Worm (Caenorhabditis elegans) whole organism, late embryonic: Measurements from ENCODE around the gene F23F1.5.

Experiments
- C08G9.2 ChIP-seq: sonication (generic microtip); optimal IDR thresholded peaks from 2 replicates; lab custom pipeline; 2016; ENCODE audit warnings: mild to moderate bottlenecking, missing genetic modification characterization, moderate library complexity, missing compliant biosample characterization
- C38D4.7 ChIP-seq: fragments of 200-800 bp; sonication (Bioruptor generic); optimal IDR thresholded peaks from 2 replicates; lab custom pipeline; 2018; ENCODE audit warnings: mild to moderate bottlenecking, missing genetic modification characterization, moderate library complexity, missing compliant biosample characterization
- K09A11.1 ChIP-seq: sonication (generic microtip); optimal IDR thresholded peaks from 2 replicates; lab custom pipeline; 2017; ENCODE audit warnings: antibody characterized with exemption, mild to moderate bottlenecking, missing genetic modification characterization, missing compliant biosample characterization; ENCODE audit not compliant: insufficient read depth
- ceh-18 ChIP-seq: sonication (generic microtip); optimal IDR thresholded peaks from 2 replicates; lab custom pipeline; 2016; ENCODE audit warnings: missing genetic modification characterization, missing compliant biosample characterization
- ceh-19 ChIP-seq: fragments of 200-800 bp; sonication (Bioruptor generic); optimal IDR thresholded peaks from 2 replicates; lab custom pipeline; 2018; ENCODE audit warnings: mild to moderate bottlenecking, missing genetic modification characterization, missing compliant biosample characterization
- ceh-2 ChIP-seq: sonication (generic microtip); optimal IDR thresholded peaks from 2 replicates; lab custom pipeline; 2016; ENCODE audit warnings: missing genotype, missing genetic modification characterization, missing compliant biosample characterization
- ceh-22 ChIP-seq: sonication (generic microtip); optimal IDR thresholded peaks from 2 replicates; lab custom pipeline; 2017; ENCODE audit warnings: missing biosample characterization, missing genetic modification characterization
- ceh-30 ChIP-seq: fragments of 150-350 bp; optimal IDR thresholded peaks from 2 replicates; lab custom pipeline; 2014; ENCODE audit warnings: missing biosample characterization, missing genetic modification characterization
- ceh-31 ChIP-seq: sonication (generic microtip); optimal IDR thresholded peaks from 2 replicates; lab custom pipeline; 2016; ENCODE audit warnings: missing genetic modification characterization, missing compliant biosample characterization
- ceh-48 ChIP-seq: sonication (generic microtip); optimal IDR thresholded peaks from 2 replicates; lab custom pipeline; 2016; ENCODE audit warnings: missing genetic modification characterization, inconsistent platforms, missing compliant biosample characterization
- ceh-9 ChIP-seq: sonication (generic microtip); optimal IDR thresholded peaks from 2 replicates; lab custom pipeline; 2016; ENCODE audit warnings: mild to moderate bottlenecking, missing genetic modification characterization, inconsistent platforms, missing compliant biosample characterization
- che-1 ChIP-seq: sonication (generic microtip); optimal IDR thresholded peaks from 2 replicates; lab custom pipeline; 2016; ENCODE audit warnings: mild to moderate bottlenecking, missing genetic modification characterization, missing compliant biosample characterization
- dmd-4 ChIP-seq: sonication (generic microtip); optimal IDR thresholded peaks from 2 replicates; lab custom pipeline; 2016; ENCODE audit warnings: borderline replicate concordance, missing genetic modification characterization, missing compliant biosample characterization
- hlh-15 ChIP-seq: sonication (generic microtip); optimal IDR thresholded peaks from 2 replicates; lab custom pipeline; 2016; ENCODE audit warnings: missing genetic modification characterization, missing compliant biosample characterization
- madf-2 ChIP-seq: sonication (generic microtip); optimal IDR thresholded peaks from 2 replicates; lab custom pipeline; 2017; ENCODE audit warnings: missing genetic modification characterization, missing compliant biosample characterization
- mec-3 ChIP-seq: sonication (generic microtip); optimal IDR thresholded peaks from 2 replicates; lab custom pipeline; 2016; ENCODE audit warnings: borderline replicate concordance, missing genetic modification characterization, missing compliant biosample characterization
- nfya-1 ChIP-seq: sonication (generic microtip); optimal IDR thresholded peaks from 2 replicates; lab custom pipeline; 2017; ENCODE audit warnings: missing genetic modification characterization, mild to moderate bottlenecking, missing compliant biosample characterization, antibody characterized with exemption, moderate library complexity
- nhr-11 ChIP-seq: fragments of 150-350 bp; optimal IDR thresholded peaks from 2 replicates; lab custom pipeline; 2014; ENCODE audit warnings: missing biosample characterization, missing genetic modification characterization
- npax-4 ChIP-seq: sonication (generic microtip); optimal IDR thresholded peaks from 2 replicates; lab custom pipeline; 2016; ENCODE audit warnings: missing genetic modification characterization, missing compliant biosample characterization
- pag-3 ChIP-seq: sonication (generic microtip); optimal IDR thresholded peaks from 2 replicates; lab custom pipeline; 2016; ENCODE audit warnings: missing compliant biosample characterization, missing genetic modification characterization, borderline replicate concordance
- pat-9 ChIP-seq: fragments of 200-800 bp; sonication (Bioruptor generic); optimal IDR thresholded peaks from 2 replicates; lab custom pipeline; 2018; ENCODE audit warnings: mild to moderate bottlenecking, missing genetic modification characterization, moderate library complexity, missing compliant biosample characterization
- pax-1 ChIP-seq: fragments of 150-350 bp; optimal IDR thresholded peaks from 2 replicates; lab custom pipeline; 2014; ENCODE audit warnings: missing biosample characterization, missing genetic modification characterization
- pha-2 ChIP-seq: sonication (generic microtip); optimal IDR thresholded peaks from 2 replicates; lab custom pipeline; 2017; ENCODE audit warnings: mild to moderate bottlenecking, missing genetic modification characterization, missing compliant biosample characterization
- pros-1 ChIP-seq: fragments of 150-350 bp; optimal IDR thresholded peaks from 2 replicates; lab custom pipeline; 2014; ENCODE audit warnings: missing biosample characterization, missing genetic modification reagents, missing genetic modification characterization
- rnt-1 ChIP-seq: sonication (generic microtip); optimal IDR thresholded peaks from 2 replicates; lab custom pipeline; 2016; ENCODE audit warnings: missing genetic modification characterization, missing compliant biosample characterization
- syd-9 ChIP-seq: sonication (generic microtip); optimal IDR thresholded peaks from 2 replicates; lab custom pipeline; 2016; ENCODE audit warnings: mild to moderate bottlenecking, missing genetic modification characterization, moderate library complexity, missing compliant biosample characterization
- tbx-2 ChIP-seq: sonication (generic microtip); optimal IDR thresholded peaks from 2 replicates; lab custom pipeline; 2016; ENCODE audit warnings: missing genetic modification characterization, missing compliant biosample characterization
- tbx-7 ChIP-seq: sonication (generic microtip); optimal IDR thresholded peaks from 2 replicates; lab custom pipeline; 2016; ENCODE audit warnings: missing genotype, missing genetic modification characterization, missing compliant biosample characterization
- ttx-3 ChIP-seq: sonication (generic microtip); optimal IDR thresholded peaks from 2 replicates; lab custom pipeline; 2016; ENCODE audit warnings: missing genetic modification reagents, missing genetic modification characterization, missing compliant biosample characterization
- unc-42 ChIP-seq: sonication (generic microtip); optimal IDR thresholded peaks from 2 replicates; lab custom pipeline; 2016; ENCODE audit warnings: missing genotype, missing genetic modification characterization, missing compliant biosample characterization
- unc-55 ChIP-seq: sonication (generic microtip); optimal IDR thresholded peaks from 2 replicates; lab custom pipeline; 2017; ENCODE audit warnings: missing biosample characterization, missing genetic modification reagents, missing genetic modification characterization
- zip-5 ChIP-seq: sonication (generic microtip); optimal IDR thresholded peaks from 2 replicates; lab custom pipeline; 2016; ENCODE audit warnings: missing genetic modification characterization, missing compliant biosample characterization

The F23F1.5 gene

ce11 chrII:33904-34303 is 2.5 kb upstream of the F23F1.5 start, which contains the start of gene F23F1.2:
Gene F23F1.2, plus strand, starts transcription at chrII:34204.
- TF ChIP-seq C38D4.7 (GFP tag; lab: Kevin White, UChicago) = no peak
- TF ChIP-seq tbx-7 (tag; lab: Kevin White, UChicago) = no peak
- no peak for TF ChIP-seq ceh-22
- TF ChIP-seq K09A11.1 (tag; lab: Kevin White, UChicago) = no peak
- no peak for TF ChIP-seq ceh-2 (tag; lab: Kevin White, UChicago)
- TF ChIP-seq ceh-19 (GFP tag; lab: Kevin White, UChicago) = no peak
- TF ChIP-seq ceh-30 (tag; lab: Kevin White, UChicago) = no peak
- no peak for TF ChIP-seq pha-2 (tag; lab: Kevin White, UChicago)
- TF ChIP-seq ceh-18 (tag; lab: Kevin White, UChicago) = no peak
- no peak for TF ChIP-seq unc-55
- no peak for TF ChIP-seq madf-2 (tag; lab: Kevin White, UChicago)
- TF ChIP-seq hlh-15 = no peak
- TF ChIP-seq zip-5 (tag; lab: Kevin White, UChicago) = no peak
- TF ChIP-seq, all 69 proteins: peak for 0

- no peak for TF ChIP-seq ceh-2 (tag; lab: Kevin White, UChicago)
Measured at ce11 chrII:29578-29977, 1.8 kb downstream of the F23F1.5 start.

ce11 chrII:28283-28682 is 3.1 kb downstream of the F23F1.5 start, which contains the start of gene F23F1.4:
Gene F23F1.4, minus strand, starts transcription at chrII:28423.
- TF ChIP-seq ceh-9 (tag; lab: Kevin White, UChicago) (no peak), C08G9.2 (no peak), pat-9 (tag; lab: Kevin White, UChicago) (no peak), ceh-22 (no peak)

ce11 chrII:24559-24998 is 6.8 kb downstream of the F23F1.5 start, which contains the start of gene enee-1:
Gene enee-1, plus strand, starts transcription at chrII:24666.
- TF ChIP-seq rnt-1 = peak; percentile 53
- TF ChIP-seq ceh-31 (tag; lab: Kevin White, UChicago) = peak; percentile 21
- TF ChIP-seq ceh-48 (tag; lab: Kevin White, UChicago) = peak; percentile 29
- TF ChIP-seq unc-42 = no peak
- TF ChIP-seq tbx-2 (tag; lab: Kevin White, UChicago) = peak; percentile 25
- no peak for TF ChIP-seq pros-1 (tag; lab: Kevin White, UChicago)
- peak; percentile 68 for TF ChIP-seq ceh-30 (tag; lab: Kevin White, UChicago)
- TF ChIP-seq ceh-18 (tag; lab: Kevin White, UChicago) = peak; percentile 8
- TF ChIP-seq nfya-1 = peak; percentile 54
- no peak for TF ChIP-seq syd-9 (tag; lab: Kevin White, UChicago)
- TF ChIP-seq che-1 (tag; lab: Kevin White, UChicago) = no peak

- no peak for TF ChIP-seq pax-1 (tag; lab: Kevin White, UChicago)
- peak; percentile 37 for TF ChIP-seq mec-3 (tag; lab: Kevin White, UChicago)
- TF ChIP-seq, all 69 proteins: peak for 1
Measured at ce11 chrII:23739-24138, 7.6 kb downstream of the F23F1.5 start.

ce11 chrII:23025-23424 is 8.4 kb downstream of the F23F1.5 start, which contains the start of gene sqt-2:
Gene sqt-2, plus strand, starts transcription at chrII:23325.
- TF ChIP-seq pat-9 (tag; lab: Kevin White, UChicago) (no peak), nhr-11 (tag; lab: Kevin White, UChicago) (no peak), unc-55 (no peak), npax-4 (tag; lab: Kevin White, UChicago) (no peak), dmd-4 (no peak), K09A11.1 (tag; lab: Kevin White, UChicago) (no peak), tbx-2 (tag; lab: Kevin White, UChicago) (no peak), ttx-3 (tag; lab: Kevin White, UChicago) (no peak), ceh-2 (tag; lab: Kevin White, UChicago) (no peak), pag-3 (no peak), rnt-1 (no peak)
